Fruit fly (Drosophila melanogaster): Measurements from ENCODE around the gene Pdha.

dm6 chrX:4705009-4705408, 2.9 kb downstream of the Pdha start, which contains the start of gene CG7024:
- TF ChIP-seq lz (GFP tag; optimal IDR thresholded peaks at IDR 0.05) (no peak), CG4318 (GFP tag; optimal IDR thresholded peaks at IDR 0.05) (no peak), Lpt (GFP tag; optimal IDR thresholded peaks at IDR 0.05) (no peak), pdm3 (GFP tag; optimal IDR thresholded peaks at IDR 0.05) (no peak)
